Fruit fly (Drosophila melanogaster): ENCODE results near the gene Ets65A.
A peak's percentile ranks its signal among the peaks of the same experiment; 100 is the strongest.

Ets65A gene

dm6 chr3L:6097270-6097669, at the start of gene Ets65A:
Ets65A (plus strand) TSS chr3L:6097617.
- TF ChIP-seq CG17801 (GFP tag; optimal IDR thresholded peaks at IDR 0.05; ENCODE audit: partially characterized antibody) = no peak

dm6 chr3L:6050230-6050807, 47.1 kb upstream of the Ets65A start, which contains the start of gene Jon65Aiii:
Jon65Aiii (plus strand) TSS chr3L:6050757.
- no peak for TF ChIP-seq CG17801 (GFP tag; optimal IDR thresholded peaks at IDR 0.05; ENCODE audit: partially characterized antibody)

dm6 chr3L:6052021-6052420, 45.4 kb upstream of the Ets65A start, which contains the start of gene Jon65Aii:
Jon65Aii (plus strand) TSS chr3L:6052321.
- no peak for TF ChIP-seq CG17801 (GFP tag; optimal IDR thresholded peaks at IDR 0.05; ENCODE audit: partially characterized antibody)

- no peak for TF ChIP-seq CG17801 (GFP tag; optimal IDR thresholded peaks at IDR 0.05; ENCODE audit: partially characterized antibody)
Measured at dm6 chr3L:6054343-6054742, 43.1 kb upstream of the Ets65A start, which contains the start of gene Jon65Ai. Jon65Ai (minus strand) TSS chr3L:6054443.

- no peak for TF ChIP-seq CG17801 (GFP tag; optimal IDR thresholded peaks at IDR 0.05; ENCODE audit: partially characterized antibody)
Measured at dm6 chr3L:6054803-6055202, 42.6 kb upstream of the Ets65A start, which contains the start of gene tant. tant (plus strand) TSS chr3L:6055136.

dm6 chr3L:6059062-6059708, 38.2 kb upstream of the Ets65A start, which contains the start of gene CG6592:
CG6592 (plus strand) TSS chr3L:6059658.
- TF ChIP-seq CG17801 (GFP tag; optimal IDR thresholded peaks at IDR 0.05; ENCODE audit: partially characterized antibody) = no peak

- TF ChIP-seq CG17801 (GFP tag; optimal IDR thresholded peaks at IDR 0.05; ENCODE audit: partially characterized antibody) = no peak
Measured at dm6 chr3L:6062860-6063607, 34.4 kb upstream of the Ets65A start, which contains the start of gene CG10472. CG10472 (minus strand) TSS chr3L:6062910.

- no peak for TF ChIP-seq CG17801 (GFP tag; optimal IDR thresholded peaks at IDR 0.05; ENCODE audit: partially characterized antibody)
Measured at dm6 chr3L:6065881-6066389, 31.5 kb upstream of the Ets65A start, which contains the start of gene CG42269. CG42269 (plus strand) TSS chr3L:6066296.

- TF ChIP-seq CG17801 (GFP tag; optimal IDR thresholded peaks at IDR 0.05; ENCODE audit: partially characterized antibody) = no peak
Measured at dm6 chr3L:6068178-6068577, 29.2 kb upstream of the Ets65A start.

dm6 chr3L:6070119-6070518, 27.3 kb upstream of the Ets65A start:
- TF ChIP-seq CG17801 (GFP tag; optimal IDR thresholded peaks at IDR 0.05; ENCODE audit: partially characterized antibody) = no peak

- peak; percentile 48 for TF ChIP-seq CG17801 (GFP tag; optimal IDR thresholded peaks at IDR 0.05; ENCODE audit: partially characterized antibody)
Measured at dm6 chr3L:6071454-6072189, 25.8 kb upstream of the Ets65A start, which contains the start of gene CG6602. CG6602 (plus strand) TSS chr3L:6072139.

dm6 chr3L:6074975-6075692, 22.3 kb upstream of the Ets65A start, which contains the start of the genes CG13295 and CG6610:
CG13295 (minus strand) TSS chr3L:6075245.
CG6610 (plus strand) TSS chr3L:6075536.
- TF ChIP-seq CG17801 (GFP tag; optimal IDR thresholded peaks at IDR 0.05; ENCODE audit: partially characterized antibody) = peak; percentile 55

dm6 chr3L:6076429-6076828, 21.0 kb upstream of the Ets65A start, which contains the start of gene ssp6:
ssp6 (plus strand) TSS chr3L:6076722.
- no peak for TF ChIP-seq CG17801 (GFP tag; optimal IDR thresholded peaks at IDR 0.05; ENCODE audit: partially characterized antibody)

dm6 chr3L:6082561-6082960, 14.9 kb upstream of the Ets65A start, which contains the start of gene CG13293:
CG13293 (plus strand) TSS chr3L:6082883.
- TF ChIP-seq CG17801 (GFP tag; optimal IDR thresholded peaks at IDR 0.05; ENCODE audit: partially characterized antibody) = no peak
